In genomic region chrII:10395303-10395757, ce11 we compare ENCODE assay signal across 7 worm cellular contexts.
A peak's percentile ranks its signal among the peaks of the same experiment; 100 is the strongest.
TF ChIP-seq lines count a peak whose summit lies in the region.

T09F3.4 (plus strand) TSS chrII:10395707.

TF ChIP-seq in whole organism, L1 larva, 84 proteins besides CTCF, POLR2A, EP300 and RAD21 (continued from another document and continues in another):
- TF ChIP-seq nhr-77 (tag; optimal IDR thresholded peaks at IDR 0.05; lab: Kevin White, UChicago) (no peak), egl-13 (tag; optimal IDR thresholded peaks at IDR 0.05; lab: Kevin White, UChicago) (peak; percentile 68), pax-3 (tag; optimal IDR thresholded peaks at IDR 0.05; lab: Kevin White, UChicago) (peak; percentile 76), elt-2 (tag; optimal IDR thresholded peaks at IDR 0.05; lab: Kevin White, UChicago) (peak; percentile 56), ztf-4 (tag; optimal IDR thresholded peaks at IDR 0.05; lab: Kevin White, UChicago) (peak; percentile 0), nhr-47 (tag; optimal IDR thresholded peaks at IDR 0.05; lab: Kevin White, UChicago) (peak; percentile 81), hpl-2 (GFP tag; optimal IDR thresholded peaks at IDR 0.05; lab: Kevin White, UChicago) (no peak), ztf-11 (tag; optimal IDR thresholded peaks at IDR 0.05; lab: Kevin White, UChicago) (peak in 1 of 2 experiments; percentile 85), dpl-1 (GFP tag; optimal IDR thresholded peaks at IDR 0.05; lab: Kevin White, UChicago) (peak; percentile 44 to 68 (median 60)), lin-14 (GFP tag; optimal IDR thresholded peaks at IDR 0.05; lab: Kevin White, UChicago) (peak; percentile 71), ces-1 (GFP tag; optimal IDR thresholded peaks at IDR 0.05; lab: Kevin White, UChicago) (no peak), fos-1 (tag; optimal IDR thresholded peaks at IDR 0.05; lab: Kevin White, UChicago) (no peak), nhr-19 (GFP tag; conservative IDR thresholded peaks at IDR 0.05; lab: Robert Waterston, UW) (peak; percentile 75), nhr-237 (tag; optimal IDR thresholded peaks at IDR 0.05; lab: Kevin White, UChicago) (no peak), aha-1 (tag; optimal IDR thresholded peaks at IDR 0.05; lab: Kevin White, UChicago) (no peak), fkh-8 (tag; optimal IDR thresholded peaks at IDR 0.05; lab: Kevin White, UChicago) (peak; percentile 59), egl-27 (tag; optimal IDR thresholded peaks at IDR 0.05; lab: Kevin White, UChicago) (no peak), ceh-90 (tag; optimal IDR thresholded peaks at IDR 0.05; lab: Kevin White, UChicago) (peak; percentile 86), lir-3 (tag; optimal IDR thresholded peaks at IDR 0.05; lab: Kevin White, UChicago; ENCODE audit: poor library complexity) (peak; percentile 92)

TF ChIP-seq in whole organism, L2 larva, 48 proteins besides CTCF, POLR2A, EP300 and RAD21 (continued from another document):
- TF ChIP-seq mdl-1 (tag; optimal IDR thresholded peaks at IDR 0.05; lab: Kevin White, UChicago) = no peak
- peak; percentile 81 for TF ChIP-seq unc-55 (GFP tag; optimal IDR thresholded peaks at IDR 0.05; lab: Kevin White, UChicago)
- peak; percentile 45 for TF ChIP-seq F13H6.1 (tag; optimal IDR thresholded peaks at IDR 0.05; lab: Kevin White, UChicago)
- peak; percentile 87 for TF ChIP-seq sma-9 (GFP tag; optimal IDR thresholded peaks at IDR 0.05; lab: Kevin White, UChicago)
- TF ChIP-seq sma-9 (tag; optimal IDR thresholded peaks at IDR 0.05; lab: Kevin White, UChicago) = no peak

TF ChIP-seq in whole organism, L3 larva, 47 proteins besides CTCF, POLR2A, EP300 and RAD21 (continued from another document and continues in another):
- no peak for TF ChIP-seq elt-3 (tag; optimal IDR thresholded peaks at IDR 0.05; lab: Kevin White, UChicago)
- TF ChIP-seq nhr-25 (tag; optimal IDR thresholded peaks at IDR 0.05; lab: Kevin White, UChicago) = no peak
- no peak for TF ChIP-seq egl-5 (tag; optimal IDR thresholded peaks at IDR 0.05; lab: Kevin White, UChicago)
- TF ChIP-seq snpc-4 (tag; optimal IDR thresholded peaks at IDR 0.05; lab: Kevin White, UChicago) = peak; percentile 70
- no peak for TF ChIP-seq ceh-82 (tag; optimal IDR thresholded peaks at IDR 0.05; lab: Kevin White, UChicago)
- TF ChIP-seq jun-1 (tag; optimal IDR thresholded peaks at IDR 0.05; lab: Kevin White, UChicago) = no peak
- no peak for TF ChIP-seq skn-1 (tag; optimal IDR thresholded peaks at IDR 0.05; lab: Kevin White, UChicago)
- peak; percentile 68 for TF ChIP-seq nhr-43 (tag; optimal IDR thresholded peaks at IDR 0.05; lab: Kevin White, UChicago; ENCODE audit: poor library complexity, severe bottlenecking)
- TF ChIP-seq ceh-28 (tag; optimal IDR thresholded peaks at IDR 0.05; lab: Kevin White, UChicago) = no peak
- peak; percentile 25 for TF ChIP-seq elt-2 (tag; optimal IDR thresholded peaks at IDR 0.05; lab: Kevin White, UChicago)
- TF ChIP-seq lsy-12 (tag; optimal IDR thresholded peaks at IDR 0.05; lab: Kevin White, UChicago) = no peak
- TF ChIP-seq ztf-4 (tag; optimal IDR thresholded peaks at IDR 0.05; lab: Kevin White, UChicago) = no peak
- TF ChIP-seq nhr-28 (tag; optimal IDR thresholded peaks at IDR 0.05; lab: Kevin White, UChicago) = no peak
- no peak for TF ChIP-seq unc-39 (tag; optimal IDR thresholded peaks at IDR 0.05; lab: Kevin White, UChicago)
- TF ChIP-seq ztf-11 (tag; optimal IDR thresholded peaks at IDR 0.05; lab: Kevin White, UChicago) = no peak
- TF ChIP-seq eor-1 (tag; optimal IDR thresholded peaks at IDR 0.05; lab: Kevin White, UChicago) = no peak
- TF ChIP-seq pqm-1 (tag; optimal IDR thresholded peaks at IDR 0.05; lab: Kevin White, UChicago) = peak; percentile 2
- peak; percentile 35 for TF ChIP-seq hmg-11 (tag; optimal IDR thresholded peaks at IDR 0.05; lab: Kevin White, UChicago)
- no peak for TF ChIP-seq mdl-1 (tag; optimal IDR thresholded peaks at IDR 0.05; lab: Kevin White, UChicago)
- TF ChIP-seq lin-15B (tag; optimal IDR thresholded peaks at IDR 0.05; lab: Kevin White, UChicago) = peak; percentile 52
- TF ChIP-seq elt-1 (tag; optimal IDR thresholded peaks at IDR 0.05; lab: Kevin White, UChicago) = no peak
- no peak for TF ChIP-seq daf-12 (tag; optimal IDR thresholded peaks at IDR 0.05; lab: Kevin White, UChicago)
- TF ChIP-seq nfya-1 (tag; optimal IDR thresholded peaks at IDR 0.05; lab: Kevin White, UChicago; ENCODE audit: insufficient read depth) = peak; percentile 69

TF ChIP-seq in whole organism, L4 larva, 104 proteins besides CTCF, POLR2A, EP300 and RAD21 (continued from another document and continues in another):
- TF ChIP-seq madf-5 (GFP tag; IDR thresholded peaks at IDR 0.05; lab: Robert Waterston, UW) = 0 out of 4 replicates have a peak, but pooled peaks of 1 of the 2 experiments have one; percentile 6
- TF ChIP-seq T26A8.4 (GFP tag; IDR thresholded peaks at IDR 0.05; lab: Robert Waterston, UW) = no peak
- no peak for TF ChIP-seq tag-97 (GFP tag; IDR thresholded peaks at IDR 0.05; lab: Robert Waterston, UW)
- no peak for TF ChIP-seq F44E2.7 (GFP tag; IDR thresholded peaks at IDR 0.05; lab: Robert Waterston, UW)
- TF ChIP-seq ceh-28 (tag; optimal IDR thresholded peaks at IDR 0.05; lab: Kevin White, UChicago) = no peak
- no peak for TF ChIP-seq aha-1 (tag; lab: Kevin White, UChicago)
- peak; percentile 64 for TF ChIP-seq nhr-6 (tag; optimal IDR thresholded peaks at IDR 0.05; lab: Kevin White, UChicago)
- no peak for TF ChIP-seq R02D3.7 (tag; optimal IDR thresholded peaks at IDR 0.05; lab: Kevin White, UChicago)
- TF ChIP-seq snpc-4 (tag; optimal IDR thresholded peaks at IDR 0.05; lab: Kevin White, UChicago) = no peak
- no peak for TF ChIP-seq attf-4 (tag; optimal IDR thresholded peaks at IDR 0.05; lab: Kevin White, UChicago)
- TF ChIP-seq unc-39 (tag; optimal IDR thresholded peaks at IDR 0.05; lab: Kevin White, UChicago) = no peak
- no peak for TF ChIP-seq nhr-25 (tag; optimal IDR thresholded peaks at IDR 0.05; lab: Kevin White, UChicago; ENCODE audit: borderline replicate concordance, insufficient read depth)
- TF ChIP-seq vab-7 (GFP tag; IDR thresholded peaks at IDR 0.05; lab: Robert Waterston, UW) = no peak
- peak; percentile 39; the same call in 1 of the 2 replicates for TF ChIP-seq snpc-1.2 (GFP tag; IDR thresholded peaks at IDR 0.05; lab: Robert Waterston, UW)
- no peak for TF ChIP-seq nhr-42 (GFP tag; IDR thresholded peaks at IDR 0.05; lab: Robert Waterston, UW)
- peak; percentile 69 for TF ChIP-seq dpl-1 (GFP tag; optimal IDR thresholded peaks at IDR 0.05; lab: Kevin White, UChicago)
- TF ChIP-seq pqm-1 (tag; optimal IDR thresholded peaks at IDR 0.05; lab: Kevin White, UChicago) = no peak
- TF ChIP-seq Y48G9A.11 (GFP tag; IDR thresholded peaks at IDR 0.05; lab: Robert Waterston, UW) = no peak
- peak; percentile 13 for TF ChIP-seq hlh-11 (tag; optimal IDR thresholded peaks at IDR 0.05; lab: Kevin White, UChicago)
- no peak for TF ChIP-seq ceh-44 (GFP tag; IDR thresholded peaks at IDR 0.05; lab: Robert Waterston, UW)
- no peak for TF ChIP-seq F10B5.3 (tag; optimal IDR thresholded peaks at IDR 0.05; lab: Kevin White, UChicago)
- TF ChIP-seq mdt-29 (GFP tag; IDR thresholded peaks at IDR 0.05; lab: Robert Waterston, UW) = no peak
- peak in 1 of 2 experiments; percentile 83 for TF ChIP-seq hif-1 (tag; optimal IDR thresholded peaks at IDR 0.05; lab: Kevin White, UChicago)

TF ChIP-seq in whole organism, late embryonic, 69 proteins besides CTCF, POLR2A, EP300 and RAD21 (continued from another document):
- TF ChIP-seq ceh-30 (tag; optimal IDR thresholded peaks at IDR 0.05; lab: Kevin White, UChicago) = no peak

TF ChIP-seq in whole organism, mixed stage, embryonic, 35 proteins besides CTCF, POLR2A, EP300 and RAD21 (continued from another document):
- no peak for TF ChIP-seq ces-1 (GFP tag; optimal IDR thresholded peaks at IDR 0.05; lab: Kevin White, UChicago)
- TF ChIP-seq pha-4 (tag; optimal IDR thresholded peaks at IDR 0.05; lab: Kevin White, UChicago) = no peak
- TF ChIP-seq drap-1 (GFP tag; optimal IDR thresholded peaks at IDR 0.05; lab: Kevin White, UChicago) = no peak
- no peak for TF ChIP-seq ztf-11 (tag; optimal IDR thresholded peaks at IDR 0.05; lab: Kevin White, UChicago)

TF ChIP-seq in whole organism, young adult, 124 proteins besides CTCF, POLR2A, EP300 and RAD21 (continued from another document and continues in another):
- no peak for TF ChIP-seq F52B5.7 (tag; optimal IDR thresholded peaks at IDR 0.05; lab: Kevin White, UChicago)
- TF ChIP-seq Y67H2A.10 (GFP tag; conservative IDR thresholded peaks at IDR 0.05; lab: Robert Waterston, UW) = no peak
- TF ChIP-seq ztf-26 (tag; optimal IDR thresholded peaks at IDR 0.05; lab: Kevin White, UChicago) = no peak
- TF ChIP-seq lsy-27 (tag; optimal IDR thresholded peaks at IDR 0.05; lab: Kevin White, UChicago; ENCODE audit: borderline replicate concordance, insufficient read depth) = no peak
- TF ChIP-seq B0261.1 (tag; optimal IDR thresholded peaks at IDR 0.05; lab: Kevin White, UChicago) = no peak
- TF ChIP-seq somi-1 (GFP tag; optimal IDR thresholded peaks at IDR 0.05; lab: Kevin White, UChicago) = no peak
- peak; percentile 65 for TF ChIP-seq snpc-3.4 (tag; optimal IDR thresholded peaks at IDR 0.05; lab: Kevin White, UChicago)
- no peak for TF ChIP-seq nhr-120 (GFP tag; IDR thresholded peaks at IDR 0.05; lab: Robert Waterston, UW)
- TF ChIP-seq K12H6.12 (tag; optimal IDR thresholded peaks at IDR 0.05; lab: Kevin White, UChicago) = no peak
- TF ChIP-seq pbrm-1 (GFP tag; IDR thresholded peaks at IDR 0.05; lab: Robert Waterston, UW) = no peak
- no peak for TF ChIP-seq ceh-40 (GFP tag; IDR thresholded peaks at IDR 0.05; lab: Robert Waterston, UW)
- TF ChIP-seq him-1 (tag; optimal IDR thresholded peaks at IDR 0.05; lab: Kevin White, UChicago) = no peak
- no peak for TF ChIP-seq nfyb-1 (GFP tag; IDR thresholded peaks at IDR 0.05; lab: Robert Waterston, UW)
- TF ChIP-seq atf-7 (tag; optimal IDR thresholded peaks at IDR 0.05; lab: Kevin White, UChicago) = no peak
- peak; percentile 63 for TF ChIP-seq lin-54 (GFP tag; optimal IDR thresholded peaks at IDR 0.05; lab: Kevin White, UChicago)
- TF ChIP-seq C17E4.6 (GFP tag; IDR thresholded peaks at IDR 0.05; lab: Robert Waterston, UW) = no peak
- TF ChIP-seq F55B11.4 (tag; optimal IDR thresholded peaks at IDR 0.05; lab: Kevin White, UChicago; ENCODE audit: borderline replicate concordance, insufficient read depth) = no peak
- TF ChIP-seq hmg-1.2 (GFP tag; IDR thresholded peaks at IDR 0.05; lab: Robert Waterston, UW) = peak; percentile 45
- no peak for TF ChIP-seq Y53F4B.3 (GFP tag; IDR thresholded peaks at IDR 0.05; lab: Robert Waterston, UW)
- TF ChIP-seq bed-2 (GFP tag; IDR thresholded peaks at IDR 0.05; lab: Robert Waterston, UW) = peak; percentile 76; the same call in 1 of the 2 replicates
- TF ChIP-seq F57C9.4 (tag; optimal IDR thresholded peaks at IDR 0.05; lab: Kevin White, UChicago) = no peak
- no peak for TF ChIP-seq F22D6.2 (tag; optimal IDR thresholded peaks at IDR 0.05; lab: Kevin White, UChicago)
- TF ChIP-seq tbx-9 (tag; optimal IDR thresholded peaks at IDR 0.05; lab: Kevin White, UChicago; ENCODE audit: borderline replicate concordance) = no peak
- TF ChIP-seq gei-17 (GFP tag; optimal IDR thresholded peaks at IDR 0.05; lab: Kevin White, UChicago) = no peak
- peak in 1 of 3 experiments; percentile 38 for TF ChIP-seq lin-35 (GFP tag; optimal IDR thresholded peaks at IDR 0.05; lab: Kevin White, UChicago)
- no peak for TF ChIP-seq mxl-1 (tag; optimal IDR thresholded peaks at IDR 0.05; lab: Kevin White, UChicago)
- TF ChIP-seq ceh-91 (GFP tag; IDR thresholded peaks at IDR 0.05; lab: Robert Waterston, UW) = 0 out of 2 replicates have a peak, but pooled peaks have one; percentile 19
- TF ChIP-seq F37B4.10 (GFP tag; IDR thresholded peaks at IDR 0.05; lab: Robert Waterston, UW) = no peak
- TF ChIP-seq ztf-28 (GFP tag; IDR thresholded peaks at IDR 0.05; lab: Robert Waterston, UW) = no peak
- peak; percentile 58; the same call in 1 of the 2 replicates for TF ChIP-seq lir-1 (GFP tag; conservative IDR thresholded peaks at IDR 0.05; lab: Robert Waterston, UW)
- no peak for TF ChIP-seq ztf-3 (GFP tag; optimal IDR thresholded peaks at IDR 0.05; lab: Kevin White, UChicago)
- TF ChIP-seq ccch-3 (GFP tag; optimal IDR thresholded peaks at IDR 0.05; lab: Kevin White, UChicago) = no peak
- TF ChIP-seq ceh-58 (GFP tag; IDR thresholded peaks at IDR 0.05; lab: Robert Waterston, UW) = no peak
- TF ChIP-seq bed-1 (GFP tag; IDR thresholded peaks at IDR 0.05; lab: Robert Waterston, UW) = no peak
- no peak for TF ChIP-seq T26A5.8 (tag; optimal IDR thresholded peaks at IDR 0.05; lab: Kevin White, UChicago)
- TF ChIP-seq dpff-1 (tag; optimal IDR thresholded peaks at IDR 0.05; lab: Kevin White, UChicago) = no peak
- peak; percentile 39 for TF ChIP-seq madf-10 (tag; optimal IDR thresholded peaks at IDR 0.05; lab: Kevin White, UChicago)
- no peak for TF ChIP-seq nfya-2 (GFP tag; IDR thresholded peaks at IDR 0.05; lab: Robert Waterston, UW)
- no peak for TF ChIP-seq zim-3 (tag; optimal IDR thresholded peaks at IDR 0.05; lab: Kevin White, UChicago)
- TF ChIP-seq ztf-25 (GFP tag; IDR thresholded peaks at IDR 0.05; lab: Robert Waterston, UW) = 0 out of 2 replicates have a peak, but pooled peaks have one; percentile 56
- TF ChIP-seq efl-1 (GFP tag; optimal IDR thresholded peaks at IDR 0.05; lab: Kevin White, UChicago) = peak; percentile 46
- no peak for TF ChIP-seq aptf-2 (GFP tag; conservative IDR thresholded peaks at IDR 0.05; lab: Robert Waterston, UW)
- TF ChIP-seq hlh-12 (tag; optimal IDR thresholded peaks at IDR 0.05; lab: Kevin White, UChicago) = no peak
- no peak for TF ChIP-seq hlh-26 (GFP tag; conservative IDR thresholded peaks at IDR 0.05; lab: Robert Waterston, UW)
- no peak for TF ChIP-seq aptf-3 (GFP tag; IDR thresholded peaks at IDR 0.05; lab: Robert Waterston, UW)
- TF ChIP-seq sptf-2 (GFP tag; optimal IDR thresholded peaks at IDR 0.05; lab: Kevin White, UChicago) = no peak
- no peak for TF ChIP-seq pha-4 (tag; optimal IDR thresholded peaks at IDR 0.05; lab: Kevin White, UChicago)
- peak; percentile 10 for TF ChIP-seq attf-5 (GFP tag; optimal IDR thresholded peaks at IDR 0.05; lab: Kevin White, UChicago)
- TF ChIP-seq let-526 (GFP tag; IDR thresholded peaks at IDR 0.05; lab: Robert Waterston, UW) = no peak
- no peak for TF ChIP-seq lin-40 (tag; optimal IDR thresholded peaks at IDR 0.05; lab: Kevin White, UChicago)
- no peak for TF ChIP-seq attf-3 (GFP tag; conservative IDR thresholded peaks at IDR 0.05; lab: Robert Waterston, UW)
- TF ChIP-seq B0035.1 (tag; optimal IDR thresholded peaks at IDR 0.05; lab: Kevin White, UChicago) = no peak
- no peak for TF ChIP-seq ztf-22 (GFP tag; optimal IDR thresholded peaks at IDR 0.05; lab: Kevin White, UChicago)
- TF ChIP-seq fkh-3 (tag; optimal IDR thresholded peaks at IDR 0.05; lab: Kevin White, UChicago) = no peak
- TF ChIP-seq madf-8 (GFP tag; conservative IDR thresholded peaks at IDR 0.05; lab: Robert Waterston, UW) = peak; percentile 58
- peak; percentile 33 for TF ChIP-seq snpc-4 (GFP tag; optimal IDR thresholded peaks at IDR 0.05; lab: Kevin White, UChicago)
- TF ChIP-seq snpc-4 (tag; optimal IDR thresholded peaks at IDR 0.05; lab: Kevin White, UChicago) = peak in 2 of 4 experiments; percentile 15 to 19
- peak; percentile 70 for TF ChIP-seq unc-130 (GFP tag; optimal IDR thresholded peaks at IDR 0.05; lab: Kevin White, UChicago)
- TF ChIP-seq Y56A3A.18 (GFP tag; IDR thresholded peaks at IDR 0.05; lab: Robert Waterston, UW) = no peak
- peak; percentile 62 for TF ChIP-seq hrde-1 (tag; optimal IDR thresholded peaks at IDR 0.05; lab: Kevin White, UChicago; ENCODE audit: borderline replicate concordance)
- TF ChIP-seq dpl-1 (GFP tag; optimal IDR thresholded peaks at IDR 0.05; lab: Kevin White, UChicago) = peak; percentile 13
- TF ChIP-seq egl-18 (GFP tag; IDR thresholded peaks at IDR 0.05; lab: Robert Waterston, UW) = no peak
- TF ChIP-seq tbp1 (GFP tag; optimal IDR thresholded peaks at IDR 0.05; lab: Kevin White, UChicago) = peak; percentile 40
- TF ChIP-seq F57A8.1 (GFP tag; optimal IDR thresholded peaks at IDR 0.05; lab: Kevin White, UChicago) = no peak
- TF ChIP-seq lin-26 (GFP tag; IDR thresholded peaks at IDR 0.05; lab: Robert Waterston, UW) = peak; percentile 9; the same call in 1 of the 2 replicates
- peak; percentile 61 for TF ChIP-seq F33H1.4 (GFP tag; IDR thresholded peaks at IDR 0.05; lab: Robert Waterston, UW)
